Worm (Caenorhabditis elegans) whole organism, L4 larva: Measurements from ENCODE around the gene tiar-1.

Experiments used
- F49E8.2 ChIP-seq: sonication (generic microtip); optimal IDR thresholded peaks from 2 replicates; lab custom pipeline; 2016; ENCODE audit warnings: missing compliant biosample characterization, mild to moderate bottlenecking, missing genetic modification characterization, borderline replicate concordance
- R02D3.7 ChIP-seq: fragments of 150-350 bp; sonication (generic microtip); optimal IDR thresholded peaks from 3 replicates; lab custom pipeline; 2014; ENCODE audit warnings: missing biosample characterization, missing genetic modification characterization
- T20F7.1 ChIP-seq: fragments of 200-800 bp; sonication (Bioruptor generic); optimal IDR thresholded peaks from 2 replicates; lab custom pipeline; 2018; ENCODE audit warnings: mild to moderate bottlenecking, missing genetic modification characterization, missing compliant biosample characterization
- aha-1 ChIP-seq: fragments of 150-350 bp; peaks from one replicate; lab custom pipeline; 2014; ENCODE audit warnings: missing biosample characterization, missing genetic modification characterization
- zag-1 ChIP-seq: fragments of 150-350 bp; optimal IDR thresholded peaks from 2 replicates; lab custom pipeline; 2014; ENCODE audit warnings: missing biosample characterization, missing genetic modification characterization

DNA sequence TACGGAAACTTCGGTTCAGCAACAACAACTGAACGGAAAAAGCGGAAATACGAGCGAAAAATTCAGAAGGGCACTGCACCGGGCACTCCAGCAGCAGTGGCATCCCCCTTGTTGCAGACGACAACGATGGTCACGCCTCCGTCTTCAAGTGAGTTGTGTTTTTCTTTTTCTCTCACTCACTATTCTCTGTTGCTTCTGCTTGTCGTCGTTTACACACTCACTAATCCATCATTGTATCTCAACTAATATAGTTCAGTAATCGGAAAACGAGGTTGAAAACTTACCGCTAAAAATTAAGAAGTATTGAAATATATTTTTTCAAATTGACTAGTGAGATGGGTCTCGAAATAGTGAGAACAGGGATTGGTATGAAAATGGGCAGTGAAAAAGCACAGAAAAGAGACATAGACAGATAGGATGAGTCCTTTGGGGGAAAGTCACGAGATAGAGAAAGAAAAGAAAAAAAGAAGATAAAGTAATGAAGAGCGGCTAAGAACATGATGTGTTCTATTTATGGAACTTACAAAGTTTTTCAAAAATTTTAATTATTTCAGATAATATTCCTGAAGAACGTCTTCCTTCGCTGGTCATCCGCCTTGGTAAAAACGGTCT is 51.3 kb downstream of the tiar-1 start:
- TF ChIP-seq T20F7.1, result no peak
- TF ChIP-seq F49E8.2 (tag; lab: Kevin White, UChicago), result no peak
- TF ChIP-seq zag-1 (tag; lab: Kevin White, UChicago), result no peak
- no peak for TF ChIP-seq R02D3.7 (tag; lab: Kevin White, UChicago)
- TF ChIP-seq aha-1 (tag; lab: Kevin White, UChicago), result peak; percentile 70
